Fruit fly (Drosophila melanogaster) S2 (cell line): ENCODE measurements around the gene thoc7.

Experiments used
- CG8478 ChIP-seq: fragments of >200 bp; optimal IDR thresholded peaks from 2 replicates; lab custom pipeline; 2018
- CTCF ChIP-seq, 2 experiments: fragments of >200 bp; optimal IDR thresholded peaks; 2 replicates each; lab custom pipeline; 2018

DNA sequence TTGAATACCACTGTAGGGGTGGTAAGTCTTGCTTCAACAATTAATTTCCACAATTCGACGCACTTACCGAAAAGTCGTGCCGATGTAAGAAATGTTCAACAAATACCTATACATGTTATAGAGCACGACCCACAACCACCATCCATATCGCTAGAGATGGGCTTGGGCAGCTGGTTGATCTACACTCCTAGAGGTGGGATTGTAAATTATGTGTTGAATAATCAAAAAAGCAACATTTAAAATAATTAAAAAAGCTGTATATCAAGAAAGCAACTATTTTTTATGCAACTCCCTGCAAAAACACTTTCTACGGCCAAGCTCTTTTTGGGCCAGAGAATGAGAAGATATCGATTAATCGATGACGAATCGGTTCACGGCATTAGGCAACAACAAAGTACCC is 28.2 kb downstream of the thoc7 start, which contains the start of the genes CG34140, Mkp and Mtch:
- TF ChIP-seq CG8478, result no peak
- no peak for TF ChIP-seq CTCF (optimal IDR thresholded peaks at IDR 0.05; lab: Kevin White, UChicago)
